Fruit fly (Drosophila melanogaster): Measurements from ENCODE around the gene CG7322.

dm6 chrX:18806365-18806764 is 51.2 kb downstream of the CG7322 start, which contains the start of gene CG7058:
- no peak for TF ChIP-seq CG8159 (tag; optimal IDR thresholded peaks at IDR 0.05)
- TF ChIP-seq CG32121 (GFP tag; IDR thresholded peaks at IDR 0.05) = no peak
- no peak for TF ChIP-seq rn (GFP tag; IDR thresholded peaks at IDR 0.05)
- no peak for TF ChIP-seq CG15710 (tag; optimal IDR thresholded peaks at IDR 0.05)
- TF ChIP-seq Pif1B (GFP tag; optimal IDR thresholded peaks at IDR 0.05) = no peak

All from whole organism, pupa.